Worm (Caenorhabditis elegans) whole organism, L1 larva: ENCODE measurements around the gene sop-2.
"Not testable (repeated sequence)": the region's sequence is repeated elsewhere in the genome, so short reads cannot be mapped to it uniquely, and the experiment has no call there.

ENCODE experiments used
- C04F5.9 ChIP-seq: sonication (generic microtip); optimal IDR thresholded peaks from 2 replicates; lab custom pipeline; 2016; ENCODE audit warnings: missing genetic modification characterization, missing compliant biosample characterization
- C16A3.4 ChIP-seq: fragments of 150-350 bp; optimal IDR thresholded peaks from 2 replicates; lab custom pipeline; 2014; ENCODE audit warnings: missing biosample characterization, missing genetic modification characterization
- C34B4.2 ChIP-seq: sonication (generic microtip); optimal IDR thresholded peaks from 2 replicates; lab custom pipeline; 2017; ENCODE audit warnings: mild to moderate bottlenecking, missing genetic modification characterization, missing compliant biosample characterization
- Y116A8C.19 ChIP-seq: sonication (generic microtip); optimal IDR thresholded peaks from 2 replicates; lab custom pipeline; 2016; ENCODE audit warnings: missing compliant biosample characterization, missing genetic modification characterization, borderline replicate concordance
- ceh-63 ChIP-seq: fragments of 200-800 bp; sonication (Bioruptor generic); optimal IDR thresholded peaks from 2 replicates; lab custom pipeline; 2018; ENCODE audit warnings: mild to moderate bottlenecking, missing genetic modification characterization, missing compliant biosample characterization
- ceh-8 ChIP-seq: fragments of 200-800 bp; sonication (Bioruptor generic); optimal IDR thresholded peaks from 2 replicates; lab custom pipeline; 2018; ENCODE audit warnings: mild to moderate bottlenecking, missing genetic modification characterization, moderate library complexity, missing compliant biosample characterization
- ceh-90 ChIP-seq: sonication (generic microtip); optimal IDR thresholded peaks from 2 replicates; lab custom pipeline; 2016; ENCODE audit warnings: missing genetic modification characterization, missing compliant biosample characterization
- dpl-1 ChIP-seq, 3 experiments: fragments of 150-350 bp in 2 of 3; sonication (generic microtip) in 1 of 3; optimal IDR thresholded peaks; 2 replicates each; lab custom pipeline; 2014 to 2017; ENCODE audit warnings: missing biosample characterization in 3 of 3, missing genetic modification characterization in 3 of 3, missing genetic modification reagents in 3 of 3
- efl-3 ChIP-seq: fragments of 200-800 bp; sonication (Bioruptor generic); optimal IDR thresholded peaks from 2 replicates; lab custom pipeline; 2018; ENCODE audit warnings: mild to moderate bottlenecking, missing genetic modification characterization, missing compliant biosample characterization
- egl-13 ChIP-seq: sonication (generic microtip); optimal IDR thresholded peaks from 2 replicates; lab custom pipeline; 2016; ENCODE audit warnings: missing genotype, missing genetic modification reagents, missing genetic modification characterization, missing compliant biosample characterization
- egl-27 ChIP-seq, 2 experiments: fragments of 150-350 bp in 1 of 2; sonication (generic microtip); optimal IDR thresholded peaks; 3 replicates each; lab custom pipeline; 2017 to 2018; ENCODE audit warnings: missing biosample characterization in 2 of 2, missing genetic modification characterization in 2 of 2, missing genetic modification reagents in 2 of 2
- elt-3 ChIP-seq, 6 experiments: fragments of 150-350 bp in 1 of 6; sonication (generic microtip); optimal IDR thresholded peaks; 2 replicates each; lab custom pipeline; 2017 to 2018; ENCODE audit warnings: missing biosample characterization in 6 of 6, missing genetic modification characterization in 6 of 6, inconsistent platforms in 1 of 6
- fkh-10 ChIP-seq: sonication (generic microtip); optimal IDR thresholded peaks from 2 replicates; lab custom pipeline; 2017; ENCODE audit warnings: missing biosample characterization, missing genetic modification reagents, missing genetic modification characterization
- fkh-4 ChIP-seq: sonication (generic microtip); optimal IDR thresholded peaks from 2 replicates; lab custom pipeline; 2016; ENCODE audit warnings: missing compliant biosample characterization, missing genetic modification characterization, borderline replicate concordance
- fkh-8 ChIP-seq: sonication (generic microtip); optimal IDR thresholded peaks from 2 replicates; lab custom pipeline; 2016; ENCODE audit warnings: mild to moderate bottlenecking, missing genetic modification characterization, missing compliant biosample characterization
- fos-1 ChIP-seq: fragments of 150-350 bp; optimal IDR thresholded peaks from 2 replicates; lab custom pipeline; 2014; ENCODE audit warnings: missing biosample characterization, missing genetic modification characterization
- grh-1 ChIP-seq: fragments of 200-800 bp; sonication (Bioruptor generic); IDR thresholded peaks from 2 replicates; pipeline ENCODE4 v1.3.6; 2022; ENCODE audit warnings: missing genetic modification reagents, missing genetic modification characterization, missing compliant biosample characterization
- hpl-2 ChIP-seq: fragments of 150-350 bp; optimal IDR thresholded peaks from 2 replicates; lab custom pipeline; 2014; ENCODE audit warnings: missing biosample characterization, missing genetic modification reagents, missing genetic modification characterization
- lin-39 ChIP-seq: fragments of 150-350 bp; optimal IDR thresholded peaks from 2 replicates; lab custom pipeline; 2014; ENCODE audit warnings: missing biosample characterization, missing genetic modification reagents, missing genetic modification characterization
- lsy-2 ChIP-seq, 2 experiments: fragments of 150-350 bp; optimal IDR thresholded peaks; 2 replicates each; lab custom pipeline; 2014; ENCODE audit warnings: missing biosample characterization in 2 of 2, missing genetic modification characterization in 2 of 2
- mab-9 ChIP-seq: fragments of 200-800 bp; sonication (Bioruptor generic); IDR thresholded peaks from 2 replicates; pipeline ENCODE4 v1.3.6; 2022; ENCODE audit warnings: missing genetic modification reagents, missing genetic modification characterization, missing compliant biosample characterization
- mdl-1 ChIP-seq, 2 experiments: fragments of 150-350 bp; optimal IDR thresholded peaks; 2 replicates each; lab custom pipeline; 2014 to 2017; ENCODE audit warnings: missing biosample characterization in 2 of 2, missing genetic modification characterization in 2 of 2, inconsistent platforms in 1 of 2
- mep-1 ChIP-seq: fragments of 150-350 bp; optimal IDR thresholded peaks from 2 replicates; lab custom pipeline; 2014; ENCODE audit warnings: missing biosample characterization, missing genetic modification characterization
- nhr-237 ChIP-seq: fragments of 150-350 bp; optimal IDR thresholded peaks from 2 replicates; lab custom pipeline; 2014; ENCODE audit warnings: missing biosample characterization, missing genetic modification characterization
- nhr-28 ChIP-seq: fragments of 150-350 bp; optimal IDR thresholded peaks from 2 replicates; lab custom pipeline; 2014; ENCODE audit warnings: missing biosample characterization, missing genetic modification characterization
- nhr-77 ChIP-seq: fragments of 150-350 bp; optimal IDR thresholded peaks from 2 replicates; lab custom pipeline; 2014; ENCODE audit warnings: missing biosample characterization, missing genetic modification characterization
- nhr-84 ChIP-seq: sonication (generic microtip); optimal IDR thresholded peaks from 2 replicates; lab custom pipeline; 2017; ENCODE audit warnings: missing biosample characterization, missing genetic modification characterization
- nhr-85 ChIP-seq: sonication (generic microtip); peaks from one replicate; lab custom pipeline; 2016; ENCODE audit warnings: missing genetic modification characterization, inconsistent platforms, missing compliant biosample characterization
- pax-3 ChIP-seq: fragments of 200-800 bp; sonication (Bioruptor generic); optimal IDR thresholded peaks from 2 replicates; lab custom pipeline; 2018; ENCODE audit warnings: mild to moderate bottlenecking, missing genetic modification characterization, moderate library complexity, missing compliant biosample characterization
- pqm-1 ChIP-seq: sonication (generic microtip); optimal IDR thresholded peaks from 3 replicates; lab custom pipeline; 2017; ENCODE audit warnings: missing biosample characterization, missing genetic modification characterization
- sox-4 ChIP-seq: sonication (generic microtip); optimal IDR thresholded peaks from 2 replicates; lab custom pipeline; 2016; ENCODE audit warnings: missing genetic modification characterization, missing compliant biosample characterization
- tlp-1 ChIP-seq: fragments of 150-350 bp; optimal IDR thresholded peaks from 2 replicates; lab custom pipeline; 2014; ENCODE audit warnings: missing biosample characterization, missing genetic modification characterization
- unc-130 ChIP-seq: fragments of 150-350 bp; optimal IDR thresholded peaks from 2 replicates; lab custom pipeline; 2017; ENCODE audit warnings: missing biosample characterization, missing genetic modification characterization, inconsistent platforms
- unc-30 ChIP-seq: sonication (generic microtip); optimal IDR thresholded peaks from 2 replicates; lab custom pipeline; 2017; ENCODE audit warnings: missing biosample characterization, missing genetic modification characterization
- unc-62 ChIP-seq: fragments of 150-350 bp; optimal IDR thresholded peaks from 2 replicates; lab custom pipeline; 2014; ENCODE audit warnings: missing biosample characterization, missing genetic modification reagents, missing genetic modification characterization
- unc-98 ChIP-seq: fragments of 200-800 bp; sonication (Bioruptor generic); IDR thresholded peaks from 2 replicates; pipeline ENCODE4 v1.3.6; 2022; ENCODE audit warnings: missing genetic modification characterization, missing compliant biosample characterization
- xbp-1 ChIP-seq: sonication (generic microtip); optimal IDR thresholded peaks from 2 replicates; lab custom pipeline; 2016; ENCODE audit warnings: missing genetic modification characterization, missing compliant biosample characterization
- ztf-4 ChIP-seq: fragments of 150-350 bp; optimal IDR thresholded peaks from 2 replicates; lab custom pipeline; 2014; ENCODE audit warnings: missing biosample characterization, missing genetic modification characterization

Gene sop-2

DNA sequence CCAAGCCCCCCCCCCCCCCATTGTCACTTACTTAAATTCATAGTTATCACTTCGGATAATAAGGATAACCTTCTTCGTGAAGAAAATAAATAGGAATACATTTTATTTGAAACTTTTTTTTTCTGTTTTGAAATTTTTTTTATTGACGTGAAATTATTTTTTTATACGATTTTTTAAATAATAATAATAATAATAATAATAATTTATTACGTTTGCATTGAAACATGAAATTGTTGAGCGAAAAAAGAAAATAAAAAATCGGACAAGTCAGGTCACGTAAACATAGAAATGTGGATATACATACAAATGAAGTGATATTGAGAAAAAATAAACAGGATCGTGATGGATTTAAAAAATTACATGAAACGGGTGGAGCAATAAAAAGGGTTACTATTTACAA, 30.1 kb upstream of the sop-2 start, which contains the start of gene C50E10.2:
C50E10.2 (minus strand) TSS at position 101 of the 400 bp plus-strand sequence.
- TF ChIP-seq grh-1 (GFP tag; lab: Robert Waterston, UW) (no peak), ceh-90 (tag; lab: Kevin White, UChicago) (no peak), unc-98 (GFP tag; lab: Robert Waterston, UW) (no peak), mep-1 (tag; lab: Kevin White, UChicago) (no peak), lsy-2 (tag; optimal IDR thresholded peaks at IDR 0.05; lab: Kevin White, UChicago) (no peak), nhr-77 (tag; lab: Kevin White, UChicago) (no peak), C34B4.2 (tag; lab: Kevin White, UChicago) (no peak), sox-4 (tag; lab: Kevin White, UChicago) (no peak), efl-3 (GFP tag; lab: Kevin White, UChicago) (no peak), nhr-84 (tag; lab: Kevin White, UChicago) (no peak), lin-39 (tag; lab: Kevin White, UChicago) (no peak)

DNA sequence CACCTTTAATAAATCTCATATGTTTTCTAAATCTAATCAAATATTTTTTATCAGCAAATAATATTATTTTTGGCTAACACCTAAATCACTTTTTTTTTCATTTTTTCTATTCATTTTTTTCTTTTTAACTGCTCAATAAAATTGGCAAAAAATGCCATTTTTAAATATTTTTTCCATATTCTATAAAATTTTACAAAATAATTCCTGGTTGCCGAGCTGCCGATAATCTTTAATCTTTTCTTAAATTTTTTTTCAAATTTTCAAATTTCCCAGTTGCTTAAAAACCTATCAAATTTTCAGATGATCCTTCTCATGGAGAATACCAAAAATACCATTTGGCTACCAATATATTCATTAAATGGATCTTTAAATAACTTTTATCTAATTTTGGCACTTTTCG, 28.2 kb upstream of the sop-2 start, which contains the start of gene sre-51:
sre-51 (plus strand) TSS at position 301 of the 400 bp plus-strand sequence.
- TF ChIP-seq tlp-1 (tag; lab: Kevin White, UChicago) (no peak), fos-1 (tag; lab: Kevin White, UChicago) (no peak), dpl-1 (GFP tag; optimal IDR thresholded peaks at IDR 0.05; lab: Kevin White, UChicago) (no peak), nhr-84 (tag; lab: Kevin White, UChicago) (no peak), xbp-1 (tag; lab: Kevin White, UChicago) (no peak), C16A3.4 (tag; lab: Kevin White, UChicago) (no peak), mab-9 (no peak), ztf-4 (tag; lab: Kevin White, UChicago) (no peak), pqm-1 (tag; lab: Kevin White, UChicago) (no peak), unc-62 (GFP tag; lab: Kevin White, UChicago) (no peak), fkh-10 (GFP tag; lab: Kevin White, UChicago) (no peak), nhr-28 (no peak), ceh-63 (no peak), C04F5.9 (no peak), mdl-1 (tag; optimal IDR thresholded peaks at IDR 0.05; lab: Kevin White, UChicago) (no peak), unc-130 (tag; lab: Kevin White, UChicago) (no peak), nhr-85 (tag; lab: Kevin White, UChicago) (no peak)

DNA sequence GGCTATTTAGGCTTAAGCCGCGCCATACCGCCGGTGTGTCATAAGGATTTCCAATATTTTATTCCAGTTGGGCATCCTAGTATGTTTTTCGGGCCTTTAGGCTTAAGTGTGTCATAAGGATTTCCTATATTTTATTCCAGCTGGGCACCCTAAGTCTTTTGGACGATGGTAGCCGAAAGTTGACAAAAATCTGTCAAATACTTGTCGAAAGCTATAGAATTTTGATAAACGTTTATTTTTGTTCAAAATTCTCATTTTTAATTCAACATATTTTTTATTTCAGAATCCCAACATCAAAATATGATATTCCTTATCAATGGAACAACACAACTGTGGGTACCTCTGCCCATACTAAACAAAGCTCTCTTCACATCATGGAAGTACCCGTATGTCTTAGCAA, 21.2 kb upstream of the sop-2 start, which contains the start of gene sre-49:
sre-49 (plus strand) TSS at position 301 of the 400 bp plus-strand sequence.
- TF ChIP-seq Y116A8C.19 (tag; lab: Kevin White, UChicago); C04F5.9; hpl-2: not testable (repeated sequence)
- TF ChIP-seq, all 84 proteins: peak for 0; not testable (repeated sequence) for 84

DNA sequence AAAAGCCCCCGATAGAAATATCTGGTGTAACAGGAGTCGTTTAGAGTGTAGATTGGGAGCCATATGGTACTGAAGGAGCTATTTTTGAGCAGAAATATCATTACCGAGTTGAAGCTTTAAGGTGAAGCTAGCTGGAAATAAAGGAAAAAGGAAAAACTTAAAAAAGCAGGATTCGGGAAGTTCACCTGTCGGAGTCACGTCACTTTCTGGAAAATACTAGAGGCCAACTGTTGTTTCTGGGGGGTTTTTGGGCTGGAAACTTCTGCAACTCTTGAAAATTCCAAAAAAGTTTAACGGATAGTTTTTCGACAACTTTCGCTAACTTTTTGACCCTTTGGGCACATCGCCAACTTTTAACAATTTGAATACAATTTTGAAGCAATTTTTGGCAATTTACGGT, 16.4 kb upstream of the sop-2 start, which contains the start of gene sre-53:
sre-53 (minus strand) TSS at position 101 of the 400 bp plus-strand sequence.
- TF ChIP-seq pax-3 (tag; lab: Kevin White, UChicago): no peak
- TF ChIP-seq, all 84 proteins: peak for 0

DNA sequence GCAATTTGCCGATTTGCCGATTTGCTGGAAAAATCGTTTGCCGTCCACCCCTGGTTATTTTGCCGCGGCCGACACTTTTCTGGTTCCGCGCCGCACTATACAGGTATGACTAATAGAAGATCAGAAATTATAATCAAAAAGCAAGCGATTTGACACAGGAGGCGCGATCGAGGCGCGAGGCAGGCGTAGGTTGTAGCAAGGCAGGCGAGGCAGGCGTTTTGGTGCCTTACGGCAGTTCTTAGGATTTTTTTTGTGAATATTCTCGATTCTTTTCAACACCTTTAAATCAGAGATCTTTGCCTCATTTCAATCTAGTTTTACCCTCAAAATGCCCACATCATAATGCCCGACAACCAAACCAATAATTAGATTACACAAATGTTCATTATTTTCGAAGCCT, 15.6 kb upstream of the sop-2 start, which contains the start of gene sre-56:
sre-56 (plus strand) TSS at position 301 of the 400 bp plus-strand sequence.
- TF ChIP-seq egl-27 (tag; optimal IDR thresholded peaks at IDR 0.05; lab: Kevin White, UChicago) (no peak), ceh-8 (GFP tag; lab: Kevin White, UChicago) (no peak), ceh-63 (no peak), ztf-4 (tag; lab: Kevin White, UChicago) (no peak), C34B4.2 (tag; lab: Kevin White, UChicago) (no peak), fkh-8 (tag; lab: Kevin White, UChicago) (no peak), unc-30 (no peak), fkh-4 (no peak), egl-13 (tag; lab: Kevin White, UChicago) (no peak), elt-3 (tag; optimal IDR thresholded peaks at IDR 0.05; lab: Kevin White, UChicago) (no peak), nhr-237 (tag; lab: Kevin White, UChicago) (no peak), nhr-84 (tag; lab: Kevin White, UChicago) (no peak)
